Worm (Caenorhabditis elegans) whole organism, L1 larva: ENCODE data around the gene str-146.

Experiments
- C04F5.9 ChIP-seq: sonication (generic microtip); optimal IDR thresholded peaks from 2 replicates; lab custom pipeline; 2016; ENCODE audit warnings: missing genetic modification characterization, missing compliant biosample characterization
- C34B4.2 ChIP-seq: sonication (generic microtip); optimal IDR thresholded peaks from 2 replicates; lab custom pipeline; 2017; ENCODE audit warnings: mild to moderate bottlenecking, missing genetic modification characterization, missing compliant biosample characterization
- F16B12.6 ChIP-seq: fragments of 150-350 bp; optimal IDR thresholded peaks from 2 replicates; lab custom pipeline; 2014; ENCODE audit warnings: missing biosample characterization, missing genetic modification characterization
- ama-1 ChIP-seq: fragments of 150-350 bp; optimal IDR thresholded peaks from 2 replicates; lab custom pipeline; 2014
- blmp-1 ChIP-seq: fragments of 150-350 bp; optimal IDR thresholded peaks from 2 replicates; lab custom pipeline; 2014; ENCODE audit warnings: missing biosample characterization, missing genetic modification characterization
- ceh-8 ChIP-seq: fragments of 200-800 bp; sonication (Bioruptor generic); optimal IDR thresholded peaks from 2 replicates; lab custom pipeline; 2018; ENCODE audit warnings: mild to moderate bottlenecking, missing genetic modification characterization, moderate library complexity, missing compliant biosample characterization
- ceh-82 ChIP-seq, 3 experiments: fragments of 150-350 bp in 1 of 3; sonication (generic microtip) in 2 of 3; optimal IDR thresholded peaks; 2 replicates each; lab custom pipeline; 2014 to 2017; ENCODE audit warnings: missing biosample characterization in 3 of 3, missing genetic modification characterization in 3 of 3
- ceh-90 ChIP-seq: sonication (generic microtip); optimal IDR thresholded peaks from 2 replicates; lab custom pipeline; 2016; ENCODE audit warnings: missing genetic modification characterization, missing compliant biosample characterization
- efl-1 ChIP-seq, 4 experiments: fragments of 150-350 bp; optimal IDR thresholded peaks in 3 of 4; peaks in 1 of 4; 1 replicate in 1 of 4; 2 replicates in 3 of 4; lab custom pipeline; 2014; ENCODE audit warnings: missing biosample characterization in 2 of 4, missing genetic modification characterization in 2 of 4, missing genetic modification reagents in 2 of 4
- efl-3 ChIP-seq: fragments of 200-800 bp; sonication (Bioruptor generic); optimal IDR thresholded peaks from 2 replicates; lab custom pipeline; 2018; ENCODE audit warnings: mild to moderate bottlenecking, missing genetic modification characterization, missing compliant biosample characterization
- elt-3 ChIP-seq, 6 experiments: fragments of 150-350 bp in 1 of 6; sonication (generic microtip); optimal IDR thresholded peaks; 2 replicates each; lab custom pipeline; 2017 to 2018; ENCODE audit warnings: missing biosample characterization in 6 of 6, missing genetic modification characterization in 6 of 6, inconsistent platforms in 1 of 6
- fkh-10 ChIP-seq: sonication (generic microtip); optimal IDR thresholded peaks from 2 replicates; lab custom pipeline; 2017; ENCODE audit warnings: missing biosample characterization, missing genetic modification reagents, missing genetic modification characterization
- fkh-4 ChIP-seq: sonication (generic microtip); optimal IDR thresholded peaks from 2 replicates; lab custom pipeline; 2016; ENCODE audit warnings: missing compliant biosample characterization, missing genetic modification characterization, borderline replicate concordance
- fkh-8 ChIP-seq: sonication (generic microtip); optimal IDR thresholded peaks from 2 replicates; lab custom pipeline; 2016; ENCODE audit warnings: mild to moderate bottlenecking, missing genetic modification characterization, missing compliant biosample characterization
- grh-1 ChIP-seq: fragments of 200-800 bp; sonication (Bioruptor generic); IDR thresholded peaks from 2 replicates; pipeline ENCODE4 v1.3.6; 2022; ENCODE audit warnings: missing genetic modification reagents, missing genetic modification characterization, missing compliant biosample characterization
- jun-1 ChIP-seq: fragments of 150-350 bp; optimal IDR thresholded peaks from 2 replicates; lab custom pipeline; 2014; ENCODE audit warnings: missing biosample characterization, missing genetic modification reagents, missing genetic modification characterization
- lin-13 ChIP-seq: fragments of 150-350 bp; optimal IDR thresholded peaks from 2 replicates; lab custom pipeline; 2014; ENCODE audit warnings: missing biosample characterization, missing genetic modification reagents, missing genetic modification characterization
- lin-14 ChIP-seq: fragments of 200-800 bp; sonication (Bioruptor generic); optimal IDR thresholded peaks from 2 replicates; lab custom pipeline; 2018; ENCODE audit warnings: mild to moderate bottlenecking, missing genetic modification characterization, moderate library complexity, missing compliant biosample characterization
- lin-39 ChIP-seq: fragments of 150-350 bp; optimal IDR thresholded peaks from 2 replicates; lab custom pipeline; 2014; ENCODE audit warnings: missing biosample characterization, missing genetic modification reagents, missing genetic modification characterization
- mep-1 ChIP-seq: fragments of 150-350 bp; optimal IDR thresholded peaks from 2 replicates; lab custom pipeline; 2014; ENCODE audit warnings: missing biosample characterization, missing genetic modification characterization
- nhr-19 ChIP-seq: fragments of 200-800 bp; sonication (Bioruptor generic); conservative IDR thresholded peaks from 2 replicates; pipeline ENCODE4 v1.3.6; 2022; ENCODE audit warnings: missing genetic modification characterization, missing compliant biosample characterization
- nhr-71 ChIP-seq: sonication (generic microtip); optimal IDR thresholded peaks from 2 replicates; lab custom pipeline; 2016; ENCODE audit warnings: mild to moderate bottlenecking, missing genetic modification characterization, moderate library complexity, missing compliant biosample characterization
- nhr-76 ChIP-seq: sonication (generic microtip); optimal IDR thresholded peaks from 2 replicates; lab custom pipeline; 2017; ENCODE audit warnings: missing biosample characterization, missing genetic modification characterization
- nhr-84 ChIP-seq: sonication (generic microtip); optimal IDR thresholded peaks from 2 replicates; lab custom pipeline; 2017; ENCODE audit warnings: missing biosample characterization, missing genetic modification characterization
- nhr-85 ChIP-seq: sonication (generic microtip); peaks from one replicate; lab custom pipeline; 2016; ENCODE audit warnings: missing genetic modification characterization, inconsistent platforms, missing compliant biosample characterization
- pag-3 ChIP-seq: sonication (generic microtip); optimal IDR thresholded peaks from 2 replicates; lab custom pipeline; 2017; ENCODE audit warnings: missing genetic modification characterization, mild to moderate bottlenecking, missing compliant biosample characterization, antibody characterized with exemption, borderline replicate concordance; ENCODE audit not compliant: insufficient read depth
- skn-1 ChIP-seq: fragments of 150-350 bp; optimal IDR thresholded peaks from 2 replicates; lab custom pipeline; 2014; ENCODE audit warnings: missing biosample characterization, missing genetic modification characterization
- sox-4 ChIP-seq: sonication (generic microtip); optimal IDR thresholded peaks from 2 replicates; lab custom pipeline; 2016; ENCODE audit warnings: missing genetic modification characterization, missing compliant biosample characterization
- swsn-7 ChIP-seq: sonication (generic microtip); optimal IDR thresholded peaks from 2 replicates; lab custom pipeline; 2016; ENCODE audit warnings: missing genetic modification characterization, missing compliant biosample characterization
- tlp-1 ChIP-seq: fragments of 150-350 bp; optimal IDR thresholded peaks from 2 replicates; lab custom pipeline; 2014; ENCODE audit warnings: missing biosample characterization, missing genetic modification characterization
- vab-15 ChIP-seq: sonication (generic microtip); optimal IDR thresholded peaks from 2 replicates; lab custom pipeline; 2017; ENCODE audit warnings: missing genotype, mild to moderate bottlenecking, missing genetic modification characterization, missing compliant biosample characterization

The str-146 gene

DNA sequence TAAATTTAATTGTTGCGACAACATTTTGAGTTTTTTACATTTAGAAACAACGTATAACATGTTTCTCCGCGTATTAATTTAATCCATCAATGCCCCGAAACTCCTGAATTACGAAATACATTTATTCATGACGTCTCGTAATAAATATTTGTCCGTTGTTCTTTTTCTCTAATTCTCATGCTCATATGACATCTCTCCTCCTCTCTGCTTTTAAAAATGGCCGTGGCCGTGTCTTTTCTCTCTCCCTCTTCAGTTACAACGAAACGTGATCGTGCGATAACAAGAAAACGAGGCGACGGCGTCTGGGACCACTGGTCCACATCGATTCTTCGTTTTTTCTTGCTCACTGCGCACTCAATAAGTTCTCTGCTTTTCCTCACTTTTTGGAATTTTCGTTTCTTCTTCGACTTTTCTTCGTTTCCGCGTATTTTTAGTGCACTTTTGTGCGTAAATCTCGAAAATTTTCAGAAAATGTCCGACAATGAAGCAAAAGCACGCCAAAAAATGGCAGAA lies 34.9 kb upstream of the str-146 start, which contains the start of gene snap-1 (continued):
- TF ChIP-seq fkh-8 (tag; lab: Kevin White, UChicago) (peak; percentile 85), skn-1 (tag; lab: Kevin White, UChicago) (peak; percentile 81), swsn-7 (tag; lab: Kevin White, UChicago) (peak; percentile 5), nhr-71 (peak; percentile 70), tlp-1 (no peak), lin-13 (GFP tag; lab: Kevin White, UChicago) (peak; percentile 48), jun-1 (tag; lab: Kevin White, UChicago) (peak; percentile 28), ceh-8 (GFP tag; lab: Kevin White, UChicago) (no peak), sox-4 (tag; lab: Kevin White, UChicago) (no peak), lin-14 (GFP tag; lab: Kevin White, UChicago) (peak; percentile 95), nhr-85 (no peak), efl-3 (GFP tag; lab: Kevin White, UChicago) (no peak), fkh-10 (GFP tag; lab: Kevin White, UChicago) (peak; percentile 7)

DNA sequence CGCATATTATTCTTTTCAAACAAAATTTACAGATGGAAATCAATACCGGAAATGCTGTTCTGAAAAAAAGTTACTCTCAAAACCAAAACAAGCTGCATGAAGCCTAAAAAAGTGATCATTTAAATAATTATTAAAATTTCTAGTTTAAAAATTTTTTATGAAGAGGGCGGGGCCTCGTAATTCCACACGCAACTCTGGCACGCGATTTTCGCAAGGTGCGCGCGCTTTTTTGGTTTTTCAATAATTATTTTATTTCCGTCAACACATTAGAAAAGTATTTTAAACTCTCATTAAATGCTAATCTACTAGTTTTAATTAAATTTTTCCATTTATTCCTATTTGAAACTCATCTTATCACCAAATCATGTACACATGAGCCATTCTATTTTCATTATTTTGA lies 34.4 kb upstream of the str-146 start:
- TF ChIP-seq efl-1 (optimal IDR thresholded peaks at IDR 0.05; lab: Kevin White, UChicago) (no peak), efl-1 (GFP tag; optimal IDR thresholded peaks at IDR 0.05 in 1 of 2; lab: Kevin White, UChicago) (peak in 1 of 2 experiments; percentile 75), fkh-8 (tag; lab: Kevin White, UChicago) (no peak), pag-3 (tag; lab: Kevin White, UChicago) (no peak), nhr-84 (tag; lab: Kevin White, UChicago) (no peak), ama-1 (lab: Kevin White, UChicago) (no peak)

DNA sequence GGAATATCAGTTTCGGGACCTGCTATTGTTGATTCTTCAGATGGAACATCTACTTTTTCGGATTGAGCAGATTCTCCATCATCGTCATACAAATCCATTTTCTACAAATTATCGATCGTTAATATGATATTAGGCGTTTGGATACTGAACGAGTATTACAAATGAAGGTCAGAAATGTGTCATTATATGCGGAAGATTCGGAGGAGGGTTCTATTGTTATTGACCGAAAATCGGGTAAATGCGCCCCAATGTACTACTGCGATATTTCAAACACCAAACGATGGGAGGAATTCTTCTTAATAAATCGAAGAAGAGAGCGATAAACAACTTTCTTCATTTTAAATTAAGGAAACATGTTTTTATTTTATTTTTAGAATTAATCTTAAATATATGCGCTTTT lies 34.0 kb upstream of the str-146 start, which contains the start of gene spr-1:
spr-1 (minus strand) TSS at position 101 of the 400 bp plus-strand sequence.
- peak in 1 of 6 experiments; percentile 48 for TF ChIP-seq elt-3 (tag; optimal IDR thresholded peaks at IDR 0.05; lab: Kevin White, UChicago)
- TF ChIP-seq efl-1 (optimal IDR thresholded peaks at IDR 0.05; lab: Kevin White, UChicago): no peak
- TF ChIP-seq efl-1 (GFP tag; optimal IDR thresholded peaks at IDR 0.05 in 1 of 2; lab: Kevin White, UChicago): peak in 1 of 2 experiments; percentile 11
- peak; percentile 30 for TF ChIP-seq blmp-1 (tag; lab: Kevin White, UChicago)
- TF ChIP-seq swsn-7 (tag; lab: Kevin White, UChicago): no peak
- TF ChIP-seq vab-15 (tag; lab: Kevin White, UChicago): no peak
- TF ChIP-seq nhr-85: peak; percentile 57

DNA sequence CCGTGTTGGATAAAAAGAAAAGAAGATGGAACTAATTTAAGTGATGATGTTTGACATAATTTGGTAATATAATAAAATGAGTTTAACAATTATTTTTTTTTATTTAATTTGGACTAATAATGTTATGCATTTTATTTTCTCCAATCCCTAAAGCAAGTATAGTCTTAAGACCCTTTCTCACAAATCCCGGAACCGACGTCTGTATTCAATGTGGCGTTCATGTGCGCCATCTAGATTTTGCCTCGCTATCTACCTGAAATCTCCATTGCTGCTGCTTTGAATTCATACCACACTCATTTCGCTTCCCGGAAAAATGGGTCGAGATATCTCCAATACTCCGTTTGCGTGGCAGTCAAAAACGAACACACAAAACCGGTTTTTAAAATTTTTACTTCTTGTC lies 28.1 kb upstream of the str-146 start, which contains the start of gene D1014.5:
D1014.5 (plus strand) TSS at position 301 of the 400 bp plus-strand sequence.
- TF ChIP-seq fkh-4 (tag; lab: Kevin White, UChicago) (no peak), tlp-1 (no peak), ceh-90 (tag; lab: Kevin White, UChicago) (no peak), nhr-71 (no peak), vab-15 (tag; lab: Kevin White, UChicago) (no peak), C34B4.2 (tag; lab: Kevin White, UChicago) (no peak), nhr-84 (tag; lab: Kevin White, UChicago) (no peak), mep-1 (tag; lab: Kevin White, UChicago) (no peak), C04F5.9 (tag; lab: Kevin White, UChicago) (no peak), grh-1 (no peak), nhr-19 (GFP tag; lab: Robert Waterston, UW) (no peak), jun-1 (tag; lab: Kevin White, UChicago) (no peak), lin-13 (GFP tag; lab: Kevin White, UChicago) (no peak), F16B12.6 (tag; lab: Kevin White, UChicago) (no peak)

DNA sequence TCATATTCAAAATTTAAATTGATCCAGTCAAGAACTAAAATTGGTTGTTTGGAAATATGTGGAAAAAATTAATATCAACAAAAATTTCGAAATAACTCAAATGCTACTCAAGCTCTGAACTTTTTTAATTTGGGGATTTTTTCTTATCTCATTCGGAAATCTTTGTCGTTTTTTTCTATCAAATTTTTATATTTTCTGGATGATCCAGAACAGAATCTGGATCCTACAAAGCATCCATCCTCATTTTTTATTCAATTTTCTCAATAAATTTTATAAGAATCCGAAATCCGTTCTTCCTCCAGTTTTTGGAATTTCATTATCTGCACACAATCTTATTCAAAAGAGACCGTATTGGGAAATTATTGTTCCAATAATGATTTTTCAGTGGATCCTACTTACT lies 25.6 kb upstream of the str-146 start, which contains the start of gene D1014.6:
D1014.6 (plus strand) TSS at position 301 of the 400 bp plus-strand sequence.
- TF ChIP-seq ceh-82 (tag; optimal IDR thresholded peaks at IDR 0.05; lab: Kevin White, UChicago): no peak
- no peak for TF ChIP-seq lin-39 (tag; lab: Kevin White, UChicago)
- TF ChIP-seq tlp-1: no peak
- TF ChIP-seq nhr-76 (tag; lab: Kevin White, UChicago): no peak
